Fruit fly (Drosophila melanogaster) whole organism, embryonic: ENCODE data around the gene mRpS35.

ENCODE experiments used
- CG1024 ChIP-seq: fragments of 200-800 bp; sonication (Bioruptor generic); IDR thresholded peaks from 2 replicates; pipeline ENCODE4 v1.3.6; 2022; ENCODE audit warnings: missing biosample characterization, missing genetic modification characterization
- CG10274 ChIP-seq: fragments of 200-800 bp; sonication (Bioruptor generic); optimal IDR thresholded peaks from 3 replicates; lab custom pipeline; 2017; ENCODE audit warnings: missing biosample characterization, mild to moderate bottlenecking, missing genetic modification characterization
- CG10366 ChIP-seq: fragments of 200-800 bp; sonication (Bioruptor generic); IDR thresholded peaks from 2 replicates; pipeline ENCODE4 v1.3.6; 2022; ENCODE audit warnings: missing biosample characterization, missing genetic modification characterization
- CG10565 ChIP-seq: fragments of 200-800 bp; sonication (Bioruptor generic); optimal IDR thresholded peaks from 3 replicates; lab custom pipeline; 2016; ENCODE audit warnings: missing biosample characterization, mild to moderate bottlenecking, missing genetic modification characterization
- CG12155 ChIP-seq: fragments of 200-800 bp; sonication (Bioruptor generic); optimal IDR thresholded peaks from 3 replicates; lab custom pipeline; 2016; ENCODE audit warnings: missing biosample characterization, missing genetic modification characterization
- CG14965 ChIP-seq: fragments of 200-800 bp; sonication (Bioruptor generic); optimal IDR thresholded peaks from 2 replicates; lab custom pipeline; 2016; ENCODE audit warnings: missing biosample characterization, missing genetic modification characterization, borderline replicate concordance
- CG15269 ChIP-seq: fragments of 200-800 bp; sonication (Bioruptor generic); optimal IDR thresholded peaks from 2 replicates; lab custom pipeline; 2018; ENCODE audit warnings: missing biosample characterization, mild to moderate bottlenecking, missing genetic modification characterization, moderate library complexity
- CG16813 ChIP-seq: fragments of 200-800 bp; sonication (Bioruptor generic); IDR thresholded peaks from 3 replicates; pipeline ENCODE4 v1.3.6; 2022; ENCODE audit warnings: missing biosample characterization, missing genetic modification characterization; ENCODE audit not compliant: partially characterized antibody
- CG17328 ChIP-seq: fragments of 200-800 bp; sonication (Bioruptor generic); IDR thresholded peaks from 2 replicates; pipeline ENCODE4 v1.3.6; 2022; ENCODE audit warnings: missing biosample characterization, missing genetic modification characterization
- CG17612 ChIP-seq: fragments of 200-800 bp; sonication (Bioruptor generic); IDR thresholded peaks from 2 replicates; pipeline ENCODE4 v1.3.6; 2022; ENCODE audit warnings: missing biosample characterization, missing genetic modification characterization
- CG31224 ChIP-seq: fragments of 200-800 bp; sonication (Bioruptor generic); IDR thresholded peaks from 2 replicates; pipeline ENCODE4 v1.3.6; 2022; ENCODE audit warnings: missing biosample characterization, missing genetic modification characterization
- CG32772 ChIP-seq: fragments of 200-800 bp; sonication (Bioruptor generic); IDR thresholded peaks from 2 replicates; pipeline ENCODE4 v1.3.6; 2022; ENCODE audit warnings: missing biosample characterization, missing genetic modification characterization
- CG33557 ChIP-seq: fragments of 200-800 bp; sonication (Bioruptor generic); optimal IDR thresholded peaks from 2 replicates; lab custom pipeline; 2019; ENCODE audit warnings: missing biosample characterization, mild to moderate bottlenecking, missing genetic modification characterization, moderate library complexity
- CG3838 ChIP-seq: fragments of 200-800 bp; sonication (Bioruptor generic); optimal IDR thresholded peaks from 3 replicates; lab custom pipeline; 2016; ENCODE audit warnings: missing biosample characterization, missing genetic modification characterization
- CG4820 ChIP-seq: fragments of 200-800 bp; sonication (Bioruptor generic); optimal IDR thresholded peaks from 3 replicates; lab custom pipeline; 2016; ENCODE audit warnings: missing biosample characterization, missing genetic modification characterization
- CG5180 ChIP-seq: fragments of 200-800 bp; sonication (Bioruptor generic); optimal IDR thresholded peaks from 3 replicates; lab custom pipeline; 2017; ENCODE audit warnings: missing biosample characterization, missing genetic modification characterization, mild to moderate bottlenecking, moderate library complexity, missing genetic modification reagents
- CG7745 ChIP-seq: fragments of 200-800 bp; sonication (Bioruptor generic); optimal IDR thresholded peaks from 2 replicates; lab custom pipeline; 2018; ENCODE audit warnings: missing biosample characterization, mild to moderate bottlenecking, missing genetic modification characterization, moderate library complexity
- CG7963 ChIP-seq: fragments of 200-800 bp; sonication (Bioruptor generic); IDR thresholded peaks from 3 replicates; pipeline ENCODE4 v1.3.6; 2022; ENCODE audit warnings: missing biosample characterization, missing genetic modification characterization; ENCODE audit not compliant: partially characterized antibody
- CG8089 ChIP-seq: fragments of 200-800 bp; sonication (Bioruptor generic); optimal IDR thresholded peaks from 3 replicates; lab custom pipeline; 2016; ENCODE audit warnings: missing biosample characterization, missing genetic modification characterization
- CG8388 ChIP-seq: fragments of 200-800 bp; sonication (Bioruptor generic); optimal IDR thresholded peaks from 2 replicates; lab custom pipeline; 2019; ENCODE audit warnings: missing biosample characterization, mild to moderate bottlenecking, missing genetic modification characterization, moderate library complexity
- CG8765 ChIP-seq: fragments of 200-800 bp; sonication (Bioruptor generic); IDR thresholded peaks from 2 replicates; pipeline ENCODE4 v1.3.6; 2022; ENCODE audit warnings: missing biosample characterization, missing genetic modification characterization
- CG9876 ChIP-seq: fragments of 200-800 bp; sonication (Bioruptor generic); optimal IDR thresholded peaks from 2 replicates; lab custom pipeline; 2016; ENCODE audit warnings: missing biosample characterization, missing genetic modification characterization
- CHES-1-like ChIP-seq: fragments of 200-800 bp; sonication (Bioruptor generic); optimal IDR thresholded peaks from 2 replicates; lab custom pipeline; 2016; ENCODE audit warnings: missing biosample characterization, missing genetic modification characterization
- CTCF ChIP-seq: fragments of 200-800 bp; sonication (Bioruptor generic); optimal IDR thresholded peaks from 2 replicates; lab custom pipeline; 2017; ENCODE audit warnings: missing biosample characterization, mild to moderate bottlenecking, missing genetic modification characterization, moderate library complexity
- CkIIα-i1 ChIP-seq: fragments of 200-800 bp; sonication (Bioruptor generic); IDR thresholded peaks from 2 replicates; pipeline ENCODE4 v1.3.6; 2022; ENCODE audit warnings: missing biosample characterization, missing genetic modification characterization
- D19B ChIP-seq: fragments of 200-800 bp; sonication (Bioruptor generic); optimal IDR thresholded peaks from 2 replicates; lab custom pipeline; 2017; ENCODE audit warnings: missing biosample characterization, mild to moderate bottlenecking, missing genetic modification characterization
- Dek ChIP-seq: fragments of 200-800 bp; sonication (Bioruptor generic); optimal IDR thresholded peaks from 3 replicates; lab custom pipeline; 2019; ENCODE audit warnings: missing biosample characterization, mild to moderate bottlenecking, missing genetic modification characterization, moderate library complexity
- Dll ChIP-seq: fragments of 200-800 bp; sonication (Bioruptor generic); IDR thresholded peaks from 4 replicates; pipeline ENCODE4 v1.3.6; 2022; ENCODE audit warnings: missing biosample characterization, missing genetic modification characterization; ENCODE audit not compliant: partially characterized antibody
- Doc3 ChIP-seq: fragments of 200-800 bp; sonication (Bioruptor generic); IDR thresholded peaks from 3 replicates; pipeline ENCODE4 v1.3.6; 2022; ENCODE audit warnings: missing biosample characterization, missing genetic modification characterization; ENCODE audit not compliant: partially characterized antibody
- Ets65A ChIP-seq: fragments of 200-800 bp; sonication (Bioruptor generic); peaks from one replicate; lab custom pipeline; 2016; ENCODE audit warnings: missing biosample characterization, missing genetic modification characterization
- Ets97D ChIP-seq: fragments of 200-800 bp; sonication (Bioruptor generic); optimal IDR thresholded peaks from 3 replicates; lab custom pipeline; 2016; ENCODE audit warnings: missing biosample characterization, missing genetic modification characterization
- Med ChIP-seq: fragments of 200-800 bp; sonication (Bioruptor generic); peaks from one replicate; lab custom pipeline; 2016; ENCODE audit warnings: missing biosample characterization, missing genetic modification characterization, mild to moderate bottlenecking, inconsistent platforms, moderate library complexity
- Nf-YA ChIP-seq: fragments of 200-800 bp; sonication (Bioruptor generic); IDR thresholded peaks from 2 replicates; pipeline ENCODE4 v1.3.6; 2022; ENCODE audit warnings: missing biosample characterization, missing genetic modification characterization
- Nf-YC ChIP-seq: fragments of 200-800 bp; optimal IDR thresholded peaks from 3 replicates; lab custom pipeline; 2019; ENCODE audit warnings: missing biosample characterization, mild to moderate bottlenecking, missing genetic modification characterization, moderate library complexity
- Ravus ChIP-seq: fragments of 200-800 bp; sonication (Bioruptor generic); IDR thresholded peaks from 2 replicates; pipeline ENCODE4 v1.3.6; 2022; ENCODE audit warnings: missing biosample characterization, missing genetic modification characterization
- Spps ChIP-seq: fragments of 200-800 bp; sonication (Bioruptor generic); optimal IDR thresholded peaks from 2 replicates; lab custom pipeline; 2018; ENCODE audit warnings: missing biosample characterization, mild to moderate bottlenecking, missing genetic modification characterization
- Trl ChIP-seq, 3 experiments: fragments of >200 bp in 2 of 3; fragments of 200-800 bp in 1 of 3; sonication (Bioruptor generic) in 1 of 3; optimal IDR thresholded peaks; 2 replicates in 1 of 3; 3 replicates in 2 of 3; lab custom pipeline; 2016 to 2017; ENCODE audit warnings: missing biosample characterization in 1 of 3, missing genetic modification characterization in 1 of 3
- YL-1 ChIP-seq: fragments of 200-800 bp; sonication (Bioruptor generic); optimal IDR thresholded peaks from 3 replicates; lab custom pipeline; 2017; ENCODE audit warnings: missing biosample characterization, mild to moderate bottlenecking, missing genetic modification characterization
- ato ChIP-seq: fragments of 200-800 bp; sonication (Bioruptor generic); IDR thresholded peaks from 2 replicates; pipeline ENCODE4 v1.3.6; 2022; ENCODE audit warnings: missing biosample characterization, missing genetic modification characterization; ENCODE audit not compliant: partially characterized antibody
- dati ChIP-seq: fragments of 200-800 bp; sonication (Bioruptor generic); IDR thresholded peaks from 2 replicates; pipeline ENCODE4 v1.3.6; 2022; ENCODE audit warnings: missing biosample characterization, missing genetic modification characterization
- ewg ChIP-seq: fragments of 200-800 bp; sonication (Bioruptor generic); optimal IDR thresholded peaks from 3 replicates; lab custom pipeline; 2017; ENCODE audit warnings: mild to moderate bottlenecking, missing biosample characterization, missing genetic modification reagents, missing genetic modification characterization
- kah ChIP-seq: fragments of 200-800 bp; sonication (Bioruptor generic); optimal IDR thresholded peaks from 2 replicates; lab custom pipeline; 2018; ENCODE audit warnings: missing biosample characterization, mild to moderate bottlenecking, missing genetic modification characterization
- ken ChIP-seq: fragments of 200-800 bp; sonication (Bioruptor generic); IDR thresholded peaks from 3 replicates; pipeline ENCODE4 v1.3.6; 2022; ENCODE audit warnings: missing biosample characterization, missing genetic modification characterization
- maf-S ChIP-seq: fragments of 200-800 bp; sonication (Bioruptor generic); optimal IDR thresholded peaks from 2 replicates; lab custom pipeline; 2016; ENCODE audit warnings: missing biosample characterization, missing genetic modification characterization
- pfk ChIP-seq: fragments of 200-800 bp; sonication (Bioruptor generic); optimal IDR thresholded peaks from 2 replicates; lab custom pipeline; 2018; ENCODE audit warnings: missing biosample characterization, mild to moderate bottlenecking, missing genetic modification characterization, moderate library complexity
- phol ChIP-seq: fragments of 200-800 bp; sonication (Bioruptor generic); optimal IDR thresholded peaks from 3 replicates; lab custom pipeline; 2018; ENCODE audit warnings: missing biosample characterization, mild to moderate bottlenecking, missing genetic modification characterization, moderate library complexity
- ro ChIP-seq: fragments of 200-800 bp; sonication (Bioruptor generic); IDR thresholded peaks from 2 replicates; pipeline ENCODE4 v1.3.6; 2022; ENCODE audit warnings: missing biosample characterization, missing genetic modification characterization
- sd ChIP-seq: fragments of 200-800 bp; sonication (Bioruptor generic); optimal IDR thresholded peaks from 3 replicates; lab custom pipeline; 2018; ENCODE audit warnings: missing biosample characterization, mild to moderate bottlenecking, missing genetic modification characterization, moderate library complexity
- sna ChIP-seq: fragments of 200-800 bp; sonication (Bioruptor generic); IDR thresholded peaks from 2 replicates; pipeline ENCODE4 v1.3.6; 2022; ENCODE audit warnings: missing biosample characterization, missing genetic modification characterization; ENCODE audit not compliant: partially characterized antibody

mRpS35 gene

DNA sequence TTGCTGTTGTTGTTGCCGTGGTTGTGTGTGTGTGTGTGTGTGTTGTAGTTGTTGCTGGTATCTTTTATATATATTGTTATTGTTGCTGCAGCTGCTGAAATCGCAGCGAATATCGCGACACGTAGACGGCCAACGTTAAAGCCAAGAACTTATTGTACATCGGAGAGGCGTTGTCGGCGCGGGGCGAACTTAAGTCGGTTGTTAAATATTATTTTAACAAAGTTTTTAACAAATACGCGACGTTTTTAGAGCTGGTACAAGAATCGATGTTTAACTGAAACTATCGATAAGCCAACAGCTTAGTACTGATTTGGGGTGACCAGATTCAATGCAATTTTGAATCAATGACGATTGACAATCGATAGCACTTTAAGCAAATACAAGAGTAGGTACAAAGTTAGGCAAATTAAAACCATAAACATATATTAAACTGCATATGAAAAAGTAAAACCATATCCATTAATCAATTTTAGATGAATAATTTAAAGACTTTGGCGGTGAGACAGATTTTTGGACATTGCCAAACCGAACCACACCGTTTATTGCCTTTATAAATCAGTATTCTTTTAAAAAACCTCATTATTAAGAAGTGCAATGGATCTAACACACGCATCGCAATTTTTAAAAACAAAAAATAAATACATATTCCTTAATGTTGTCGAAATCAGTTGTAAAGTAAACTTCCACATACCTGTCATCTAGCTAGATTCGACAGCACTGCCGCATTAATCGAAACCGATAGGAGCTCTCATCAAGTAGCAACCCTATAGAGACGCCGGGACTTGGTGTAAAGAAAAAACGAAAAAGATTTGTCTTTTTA, 14.2 kb upstream of the mRpS35 start, which contains the start of the genes Mrtf and Non2 (continued):
- TF ChIP-seq CG16813 (peak; percentile 81), pfk (no peak), Doc3 (GFP tag; lab: Robert Waterston, UW) (peak; percentile 76), CG17612 (GFP tag; lab: Robert Waterston, UW) (no peak), Spps (peak; percentile 1), ken (GFP tag; lab: Robert Waterston, UW) (peak; percentile 69; the same call in 2 of the 3 replicates), CG33557 (GFP tag; lab: Kevin White, UChicago) (peak; percentile 38), ro (GFP tag; lab: Robert Waterston, UW) (no peak), Trl (optimal IDR thresholded peaks at IDR 0.05; lab: Kevin White, UChicago) (no peak), Trl (GFP tag; optimal IDR thresholded peaks at IDR 0.05; lab: Kevin White, UChicago) (peak; percentile 55), CG9876 (GFP tag; lab: Kevin White, UChicago) (no peak), maf-S (peak; percentile 57), CG17328 (GFP tag; lab: Robert Waterston, UW) (no peak), CG7963 (peak; percentile 67), CG3838 (GFP tag; lab: Kevin White, UChicago) (no peak), CG8089 (peak; percentile 23), CG12155 (GFP tag; lab: Kevin White, UChicago) (peak; percentile 57), Nf-YC (tag; lab: Kevin White, UChicago) (peak; percentile 62), kah (GFP tag; lab: Kevin White, UChicago) (no peak), CG1024 (GFP tag; lab: Robert Waterston, UW) (no peak), Ets65A (GFP tag; lab: Kevin White, UChicago) (peak; percentile 96), CG5180 (GFP tag; lab: Kevin White, UChicago) (no peak), CHES-1-like (GFP tag; lab: Kevin White, UChicago) (peak; percentile 72), Med (peak; percentile 90), dati (GFP tag; lab: Robert Waterston, UW) (no peak), CG14965 (GFP tag; lab: Kevin White, UChicago) (no peak), D19B (GFP tag; lab: Kevin White, UChicago) (peak; percentile 8), CkIIα-i1 (no peak), YL-1 (no peak), CG10274 (GFP tag; lab: Kevin White, UChicago) (peak; percentile 9), CG8765 (GFP tag; lab: Robert Waterston, UW) (no peak), CG10366 (GFP tag; lab: Robert Waterston, UW) (peak; percentile 47), sna (GFP tag; lab: Robert Waterston, UW) (peak; percentile 71), CG32772 (GFP tag; lab: Robert Waterston, UW) (peak; percentile 18; the same call in 1 of the 2 replicates), phol (tag; lab: Kevin White, UChicago) (peak; percentile 56), CG10565 (GFP tag; lab: Kevin White, UChicago) (no peak), Dll (peak; percentile 86), Ravus (no peak), ewg (GFP tag; lab: Kevin White, UChicago) (peak; percentile 23), CTCF (GFP tag; lab: Kevin White, UChicago) (peak; percentile 19), CG7745 (tag; lab: Kevin White, UChicago) (no peak), Ets97D (peak; percentile 62), ato (GFP tag; lab: Robert Waterston, UW) (peak; percentile 85), Nf-YA (GFP tag; lab: Robert Waterston, UW) (peak; percentile 33; the same call in 1 of the 2 replicates), CG4820 (GFP tag; lab: Kevin White, UChicago) (peak; percentile 61), CG8388 (peak; percentile 17), sd (peak; percentile 10), CG31224 (no peak), CG15269 (peak; percentile 49), Dek (tag; lab: Kevin White, UChicago) (peak; percentile 50)
